Fruit fly (Drosophila melanogaster) whole organism, embryonic: ENCODE measurements around the gene spn-B.

Experiments
- C15 ChIP-seq: fragments of 200-800 bp; sonication (Bioruptor generic); IDR thresholded peaks from 3 replicates; pipeline ENCODE4 v1.3.6; 2022; ENCODE audit warnings: missing biosample characterization, missing genetic modification characterization
- CG12071 ChIP-seq: fragments of 200-800 bp; sonication (Bioruptor generic); optimal IDR thresholded peaks from 3 replicates; lab custom pipeline; 2018; ENCODE audit warnings: missing biosample characterization, mild to moderate bottlenecking, missing genetic modification characterization
- CG12236 ChIP-seq: fragments of 200-800 bp; sonication (Bioruptor generic); optimal IDR thresholded peaks from 2 replicates; lab custom pipeline; 2016; ENCODE audit warnings: missing biosample characterization, missing genetic modification characterization
- CG1233 ChIP-seq: fragments of 200-800 bp; sonication (Bioruptor generic); optimal IDR thresholded peaks from 4 replicates; lab custom pipeline; 2018; ENCODE audit warnings: missing biosample characterization, mild to moderate bottlenecking, missing genetic modification characterization
- CG12744 ChIP-seq: fragments of 200-800 bp; sonication (Bioruptor generic); optimal IDR thresholded peaks from 2 replicates; lab custom pipeline; 2016; ENCODE audit warnings: missing biosample characterization, missing genetic modification characterization
- CG13123 ChIP-seq: fragments of 200-800 bp; sonication (Bioruptor generic); optimal IDR thresholded peaks from 2 replicates; lab custom pipeline; 2016; ENCODE audit warnings: missing biosample characterization, missing genetic modification characterization
- CG14014 ChIP-seq: fragments of 200-800 bp; sonication (Bioruptor generic); IDR thresholded peaks from 2 replicates; pipeline ENCODE4 v1.3.6; 2022; ENCODE audit warnings: missing biosample characterization, missing genetic modification characterization
- CG14050 ChIP-seq: fragments of 200-800 bp; sonication (Bioruptor generic); IDR thresholded peaks from 3 replicates; pipeline ENCODE4 v1.3.6; 2022; ENCODE audit warnings: missing biosample characterization, missing genetic modification characterization
- CG14441 ChIP-seq: fragments of 200-800 bp; sonication (Bioruptor generic); IDR thresholded peaks from 2 replicates; pipeline ENCODE4 v1.3.6; 2022; ENCODE audit warnings: missing biosample characterization, missing genetic modification characterization
- CG15696 ChIP-seq: fragments of 200-800 bp; sonication (Bioruptor generic); optimal IDR thresholded peaks from 2 replicates; lab custom pipeline; 2019; ENCODE audit warnings: missing biosample characterization, mild to moderate bottlenecking, missing genetic modification characterization, moderate library complexity
- CG16813 ChIP-seq: fragments of 200-800 bp; sonication (Bioruptor generic); IDR thresholded peaks from 3 replicates; pipeline ENCODE4 v1.3.6; 2022; ENCODE audit warnings: missing biosample characterization, missing genetic modification characterization; ENCODE audit not compliant: partially characterized antibody
- CG17359 ChIP-seq: fragments of 200-800 bp; sonication (Bioruptor generic); optimal IDR thresholded peaks from 3 replicates; lab custom pipeline; 2018; ENCODE audit warnings: missing biosample characterization, mild to moderate bottlenecking, missing genetic modification characterization, moderate library complexity
- CG17568 ChIP-seq: fragments of 200-800 bp; sonication (Bioruptor generic); optimal IDR thresholded peaks from 2 replicates; lab custom pipeline; 2018; ENCODE audit warnings: missing biosample characterization, mild to moderate bottlenecking, missing genetic modification characterization, moderate library complexity
- CG17802 ChIP-seq: fragments of 200-800 bp; sonication (Bioruptor generic); optimal IDR thresholded peaks from 2 replicates; lab custom pipeline; 2018; ENCODE audit warnings: missing biosample characterization, mild to moderate bottlenecking, missing genetic modification characterization, moderate library complexity
- CG33213 ChIP-seq: fragments of 200-800 bp; sonication (Bioruptor generic); optimal IDR thresholded peaks from 3 replicates; lab custom pipeline; 2016; ENCODE audit warnings: missing biosample characterization, missing genetic modification characterization
- CG34422 ChIP-seq: fragments of 200-800 bp; sonication (Bioruptor generic); IDR thresholded peaks from 3 replicates; pipeline ENCODE4 v1.3.6; 2022; ENCODE audit warnings: missing biosample characterization, missing genetic modification characterization
- CG4360 ChIP-seq: fragments of 200-800 bp; sonication (Bioruptor generic); IDR thresholded peaks from 2 replicates; pipeline ENCODE4 v1.3.6; 2022; ENCODE audit warnings: missing biosample characterization, missing genetic modification characterization
- CG9215 ChIP-seq: fragments of 200-800 bp; sonication (Bioruptor generic); IDR thresholded peaks from 2 replicates; pipeline ENCODE4 v1.3.6; 2022; ENCODE audit warnings: missing biosample characterization, missing genetic modification characterization
- CG9437 ChIP-seq: fragments of 200-800 bp; sonication (Bioruptor generic); optimal IDR thresholded peaks from 2 replicates; lab custom pipeline; 2018; ENCODE audit warnings: missing biosample characterization, mild to moderate bottlenecking, missing genetic modification characterization
- CoRest ChIP-seq: fragments of 200-800 bp; sonication (Bioruptor generic); optimal IDR thresholded peaks from 3 replicates; lab custom pipeline; 2018; ENCODE audit warnings: missing biosample characterization, mild to moderate bottlenecking, missing genetic modification characterization, moderate library complexity
- Dip3 ChIP-seq: fragments of 200-800 bp; sonication (Bioruptor generic); optimal IDR thresholded peaks from 3 replicates; lab custom pipeline; 2016; ENCODE audit warnings: missing biosample characterization, missing genetic modification characterization
- Elba2 ChIP-seq: fragments of 200-800 bp; sonication (Bioruptor generic); optimal IDR thresholded peaks from 3 replicates; lab custom pipeline; 2016; ENCODE audit warnings: missing biosample characterization, missing genetic modification characterization
- Gug ChIP-seq: fragments of 200-800 bp; sonication (Bioruptor generic); IDR thresholded peaks from 4 replicates; pipeline ENCODE4 v1.3.6; 2022; ENCODE audit warnings: missing biosample characterization, missing genetic modification characterization
- HmgZ ChIP-seq: fragments of 200-800 bp; sonication (Bioruptor generic); optimal IDR thresholded peaks from 2 replicates; lab custom pipeline; 2018; ENCODE audit warnings: missing biosample characterization, mild to moderate bottlenecking, missing genetic modification characterization
- Hr3 ChIP-seq: fragments of 200-800 bp; sonication (Bioruptor generic); optimal IDR thresholded peaks from 3 replicates; lab custom pipeline; 2016; ENCODE audit warnings: missing biosample characterization, missing genetic modification characterization
- MBD-R2 ChIP-seq: fragments of 200-800 bp; sonication (Bioruptor generic); IDR thresholded peaks from 2 replicates; pipeline ENCODE4 v1.3.6; 2022; ENCODE audit warnings: missing biosample characterization, missing genetic modification characterization
- Nf-YC ChIP-seq: fragments of 200-800 bp; optimal IDR thresholded peaks from 3 replicates; lab custom pipeline; 2019; ENCODE audit warnings: missing biosample characterization, mild to moderate bottlenecking, missing genetic modification characterization, moderate library complexity
- Pdp1 ChIP-seq, 2 experiments: fragments of 200-800 bp; sonication (Bioruptor generic); optimal IDR thresholded peaks; 3 replicates each; lab custom pipeline; 2016; ENCODE audit warnings: missing biosample characterization in 2 of 2, missing genetic modification characterization in 2 of 2, mild to moderate bottlenecking in 1 of 2, moderate library complexity in 1 of 2
- Poxn ChIP-seq: fragments of 200-800 bp; sonication (Bioruptor generic); IDR thresholded peaks from 2 replicates; pipeline ENCODE4 v1.3.6; 2022; ENCODE audit warnings: missing biosample characterization, missing genetic modification characterization
- Rx ChIP-seq: fragments of 200-800 bp; sonication (Bioruptor generic); IDR thresholded peaks from 2 replicates; pipeline ENCODE4 v1.3.6; 2022; ENCODE audit warnings: missing biosample characterization, missing genetic modification characterization
- Sox100B ChIP-seq: fragments of 200-800 bp; sonication (Bioruptor generic); optimal IDR thresholded peaks from 3 replicates; lab custom pipeline; 2018; ENCODE audit warnings: missing biosample characterization, mild to moderate bottlenecking, missing genetic modification characterization
- bsh ChIP-seq, 2 experiments: fragments of 200-800 bp; sonication (Bioruptor generic); optimal IDR thresholded peaks; 2 replicates each; lab custom pipeline; 2017 to 2018; ENCODE audit warnings: mild to moderate bottlenecking in 2 of 2, missing biosample characterization in 2 of 2, missing genetic modification characterization in 2 of 2, moderate library complexity in 1 of 2
- chif ChIP-seq, 2 experiments: fragments of 200-800 bp; sonication (Bioruptor generic); optimal IDR thresholded peaks; 3 replicates each; lab custom pipeline; 2016; ENCODE audit warnings: missing biosample characterization in 2 of 2, missing genetic modification characterization in 2 of 2
- chm ChIP-seq: fragments of 200-800 bp; sonication (Bioruptor generic); IDR thresholded peaks from 2 replicates; pipeline ENCODE4 v1.3.6; 2022; ENCODE audit warnings: missing biosample characterization, missing genetic modification characterization
- en ChIP-seq: fragments of 200-800 bp; sonication (Bioruptor generic); optimal IDR thresholded peaks from 2 replicates; lab custom pipeline; 2016; ENCODE audit warnings: missing biosample characterization, missing genetic modification characterization
- fru ChIP-seq: fragments of >200 bp; optimal IDR thresholded peaks from 2 replicates; lab custom pipeline; 2017
- gce ChIP-seq: fragments of 200-800 bp; sonication (Bioruptor generic); IDR thresholded peaks from 3 replicates; pipeline ENCODE4 v1.3.6; 2022; ENCODE audit warnings: missing biosample characterization, missing genetic modification characterization
- gfzf ChIP-seq: fragments of 200-800 bp; sonication (Bioruptor generic); optimal IDR thresholded peaks from 2 replicates; lab custom pipeline; 2016; ENCODE audit warnings: missing biosample characterization, mild to moderate bottlenecking, missing genetic modification characterization, moderate library complexity
- h ChIP-seq: fragments of >200 bp; optimal IDR thresholded peaks from 2 replicates; lab custom pipeline; 2017
- jumu ChIP-seq: fragments of 200-800 bp; sonication (Bioruptor generic); optimal IDR thresholded peaks from 3 replicates; lab custom pipeline; 2016; ENCODE audit warnings: missing biosample characterization, missing genetic modification characterization
- knrl ChIP-seq: fragments of 200-800 bp; sonication (Bioruptor generic); IDR thresholded peaks from 3 replicates; pipeline ENCODE4 v1.3.6; 2022; ENCODE audit warnings: missing biosample characterization, missing genetic modification characterization; ENCODE audit not compliant: partially characterized antibody
- nmo ChIP-seq: fragments of 200-800 bp; sonication (Bioruptor generic); optimal IDR thresholded peaks from 2 replicates; lab custom pipeline; 2018; ENCODE audit warnings: missing biosample characterization, mild to moderate bottlenecking, missing genetic modification characterization, moderate library complexity
- odd ChIP-seq: fragments of 200-800 bp; sonication (Bioruptor generic); optimal IDR thresholded peaks from 2 replicates; lab custom pipeline; 2017; ENCODE audit warnings: missing biosample characterization, mild to moderate bottlenecking, missing genetic modification characterization
- otp ChIP-seq: fragments of 200-800 bp; sonication (Bioruptor generic); IDR thresholded peaks from 3 replicates; pipeline ENCODE4, ENCODE4 v1.3.6; 2022; ENCODE audit warnings: missing biosample characterization, missing genetic modification characterization
- row ChIP-seq: fragments of 200-800 bp; sonication (Bioruptor generic); IDR thresholded peaks from 3 replicates; pipeline ENCODE4 v1.3.6; 2022; ENCODE audit warnings: missing biosample characterization, missing genetic modification characterization
- sens-2 ChIP-seq: fragments of 200-800 bp; sonication (Bioruptor generic); IDR thresholded peaks from 2 replicates; pipeline ENCODE4 v1.3.6; 2022; ENCODE audit warnings: missing biosample characterization, missing genetic modification characterization
- sna ChIP-seq: fragments of 200-800 bp; sonication (Bioruptor generic); IDR thresholded peaks from 2 replicates; pipeline ENCODE4 v1.3.6; 2022; ENCODE audit warnings: missing biosample characterization, missing genetic modification characterization; ENCODE audit not compliant: partially characterized antibody
- tgo ChIP-seq: fragments of 200-800 bp; sonication (Bioruptor generic); IDR thresholded peaks from 3 replicates; pipeline ENCODE4 v1.3.6; 2022; ENCODE audit warnings: missing biosample characterization, missing genetic modification characterization
- tna ChIP-seq: fragments of 200-800 bp; sonication (Bioruptor generic); IDR thresholded peaks from 2 replicates; pipeline ENCODE4 v1.3.6; 2022; ENCODE audit warnings: missing biosample characterization, missing genetic modification characterization; ENCODE audit not compliant: partially characterized antibody
- trh ChIP-seq: fragments of 200-800 bp; sonication (Bioruptor generic); optimal IDR thresholded peaks from 2 replicates; lab custom pipeline; 2016; ENCODE audit warnings: missing biosample characterization, missing genetic modification characterization
- tx ChIP-seq: fragments of 200-800 bp; sonication (Bioruptor generic); optimal IDR thresholded peaks from 2 replicates; lab custom pipeline; 2016; ENCODE audit warnings: missing biosample characterization, missing genetic modification characterization
- zfh1 ChIP-seq: fragments of 200-800 bp; sonication (Bioruptor generic); IDR thresholded peaks from 3 replicates; pipeline ENCODE4 v1.3.6; 2022; ENCODE audit warnings: missing biosample characterization, missing genetic modification characterization

Gene spn-B

dm6 chr3R:14353733-14354152 lies 25.9 kb downstream of the spn-B start (continued):
- TF ChIP-seq CG17802 (tag; lab: Kevin White, UChicago), result peak; percentile 25
- TF ChIP-seq Nf-YC (tag; lab: Kevin White, UChicago), result peak; percentile 48
- TF ChIP-seq Pdp1 (GFP tag; optimal IDR thresholded peaks at IDR 0.05; lab: Kevin White, UChicago), result no peak
- TF ChIP-seq Rx, result no peak
- TF ChIP-seq Sox100B (GFP tag; lab: Kevin White, UChicago), result peak; percentile 85
- TF ChIP-seq CG12071 (GFP tag; lab: Kevin White, UChicago), result peak; percentile 39
- TF ChIP-seq gce, result no peak
- TF ChIP-seq CG9215 (GFP tag; lab: Robert Waterston, UW), result peak; percentile 65
- no peak for TF ChIP-seq tna (GFP tag; lab: Robert Waterston, UW)
- peak; percentile 32 for TF ChIP-seq CG15696 (tag; lab: Kevin White, UChicago)
- no peak for TF ChIP-seq jumu (GFP tag; lab: Kevin White, UChicago)
- TF ChIP-seq Poxn (GFP tag; lab: Robert Waterston, UW), result no peak
- no peak for TF ChIP-seq chm (GFP tag; lab: Robert Waterston, UW)
- TF ChIP-seq tx, result no peak
- no peak for TF ChIP-seq sna (GFP tag; lab: Robert Waterston, UW)
- TF ChIP-seq nmo (GFP tag; lab: Kevin White, UChicago), result peak; percentile 74
- peak; percentile 53 for TF ChIP-seq Hr3 (GFP tag; lab: Kevin White, UChicago)
- TF ChIP-seq h (lab: Kevin White, UChicago), result no peak
- peak; percentile 40 for TF ChIP-seq CG14441 (GFP tag; lab: Robert Waterston, UW)
- no peak for TF ChIP-seq MBD-R2 (GFP tag; lab: Robert Waterston, UW)
- TF ChIP-seq CG12744 (GFP tag; lab: Kevin White, UChicago), result no peak
- TF ChIP-seq CG17359, result peak; percentile 75
- no peak for TF ChIP-seq CG17568
- no peak for TF ChIP-seq trh (GFP tag; lab: Kevin White, UChicago)
- TF ChIP-seq CG16813 (GFP tag; lab: Robert Waterston, UW), result no peak
- TF ChIP-seq CG14014 (GFP tag; lab: Robert Waterston, UW), result 0 out of 2 replicates have a peak, but pooled peaks have one; percentile 38
- no peak for TF ChIP-seq Dip3 (GFP tag; lab: Kevin White, UChicago)
- TF ChIP-seq CG9437 (GFP tag; lab: Kevin White, UChicago), result peak; percentile 55
- TF ChIP-seq en, result no peak
- no peak for TF ChIP-seq gfzf
- peak; percentile 45 for TF ChIP-seq CG14050 (GFP tag; lab: Robert Waterston, UW)
- TF ChIP-seq C15 (GFP tag; lab: Robert Waterston, UW), result 0 out of 3 replicates have a peak, but pooled peaks have one; percentile 42
- TF ChIP-seq CG12236, result no peak
- TF ChIP-seq CG4360 (GFP tag; lab: Robert Waterston, UW), result no peak
- no peak for TF ChIP-seq CG33213 (GFP tag; lab: Kevin White, UChicago)
- TF ChIP-seq row (GFP tag; lab: Robert Waterston, UW), result peak; percentile 58
- peak; percentile 63 for TF ChIP-seq odd (GFP tag; lab: Kevin White, UChicago)
- peak; percentile 76 for TF ChIP-seq tgo (GFP tag; lab: Robert Waterston, UW)
- TF ChIP-seq CoRest (tag; lab: Kevin White, UChicago), result peak; percentile 77
- TF ChIP-seq CG13123 (GFP tag; lab: Kevin White, UChicago), result peak; percentile 0
- no peak for TF ChIP-seq Elba2 (GFP tag; lab: Kevin White, UChicago)
- peak in 1 of 2 experiments; percentile 1 for TF ChIP-seq chif (GFP tag; optimal IDR thresholded peaks at IDR 0.05; lab: Kevin White, UChicago)
- no peak for TF ChIP-seq knrl (GFP tag; lab: Robert Waterston, UW)
- 0 out of 3 replicates have a peak, but pooled peaks have one; percentile 21 for TF ChIP-seq CG34422 (GFP tag; lab: Robert Waterston, UW)
- no peak for TF ChIP-seq otp (GFP tag; lab: Robert Waterston, UW)
- no peak for TF ChIP-seq fru (lab: Kevin White, UChicago)
- peak; percentile 14 for TF ChIP-seq HmgZ (tag; lab: Kevin White, UChicago)
- peak; percentile 71 for TF ChIP-seq CG1233 (GFP tag; lab: Kevin White, UChicago)
- TF ChIP-seq Gug, result 0 out of 4 replicates have a peak, but pooled peaks have one; percentile 33
- TF ChIP-seq bsh (GFP tag; optimal IDR thresholded peaks at IDR 0.05; lab: Kevin White, UChicago), result peak; percentile 58 to 60
- TF ChIP-seq zfh1 (GFP tag; lab: Robert Waterston, UW), result no peak; the same call in 2 of the 3 replicates
- 0 out of 2 replicates have a peak, but pooled peaks have one; percentile 16 for TF ChIP-seq sens-2 (GFP tag; lab: Robert Waterston, UW)
